ENCODE assay signal across 5 worm cellular contexts in the genomic region with DNA sequence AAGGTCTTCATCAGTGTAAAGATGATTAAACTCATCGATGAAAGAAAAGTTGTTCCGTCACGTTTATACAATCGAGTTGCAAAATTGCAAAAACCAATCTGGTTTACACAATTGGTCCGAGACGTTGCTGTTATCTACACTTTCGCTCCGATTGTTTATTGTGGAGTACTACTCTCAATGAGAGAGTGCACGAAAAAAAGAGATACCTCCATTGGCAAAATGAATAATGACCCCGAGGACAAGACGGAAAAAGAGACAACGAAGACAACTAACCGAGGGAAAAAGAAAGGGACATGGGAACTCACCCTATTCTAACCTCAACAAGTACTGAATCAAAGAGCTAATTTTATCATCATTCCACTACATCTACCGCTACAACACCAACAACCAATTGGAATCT.
TF ChIP-seq lines count a peak whose summit lies in the region.

No protein-coding gene starts in this region.

TF ChIP-seq in whole organism, L1 larva, 84 proteins besides CTCF, POLR2A, EP300 and RAD21:
- no peak for TF ChIP-seq efl-3 (GFP tag; optimal IDR thresholded peaks at IDR 0.05; lab: Kevin White, UChicago)
- no peak for TF ChIP-seq ztf-4 (tag; optimal IDR thresholded peaks at IDR 0.05; lab: Kevin White, UChicago)
- TF ChIP-seq nhr-71 (tag; optimal IDR thresholded peaks at IDR 0.05; lab: Kevin White, UChicago): peak; percentile 10
- TF ChIP-seq lir-3 (tag; optimal IDR thresholded peaks at IDR 0.05; lab: Kevin White, UChicago; ENCODE audit: poor library complexity): no peak
- TF ChIP-seq lin-14 (GFP tag; optimal IDR thresholded peaks at IDR 0.05; lab: Kevin White, UChicago): peak; percentile 76
- no peak for TF ChIP-seq irx-1 (tag; optimal IDR thresholded peaks at IDR 0.05; lab: Kevin White, UChicago)
- TF ChIP-seq lsy-2 (tag; optimal IDR thresholded peaks at IDR 0.05; lab: Kevin White, UChicago): peak in 1 of 2 experiments; percentile 29
- peak; percentile 4 for TF ChIP-seq dsc-1 (tag; optimal IDR thresholded peaks at IDR 0.05; lab: Kevin White, UChicago)
- TF ChIP-seq rnt-1 (tag; optimal IDR thresholded peaks at IDR 0.05; lab: Kevin White, UChicago): peak; percentile 41
- TF ChIP-seq lin-15B (tag; optimal IDR thresholded peaks at IDR 0.05; lab: Kevin White, UChicago): no peak
- peak; percentile 57 for TF ChIP-seq elt-2 (tag; optimal IDR thresholded peaks at IDR 0.05; lab: Kevin White, UChicago)
- no peak for TF ChIP-seq tlp-1 (tag; optimal IDR thresholded peaks at IDR 0.05; lab: Kevin White, UChicago)
- peak in 1 of 2 experiments; percentile 1 for TF ChIP-seq efl-1 (optimal IDR thresholded peaks at IDR 0.05; lab: Kevin White, UChicago)
- TF ChIP-seq efl-1 (GFP tag; optimal IDR thresholded peaks at IDR 0.05 in 1 of 2; lab: Kevin White, UChicago): no peak
- no peak for TF ChIP-seq ets-5 (GFP tag; IDR thresholded peaks at IDR 0.05; lab: Robert Waterston, UW)
- TF ChIP-seq snu-23 (GFP tag; optimal IDR thresholded peaks at IDR 0.05; lab: Kevin White, UChicago): peak; percentile 14
- TF ChIP-seq nhr-85 (tag; lab: Kevin White, UChicago): peak; percentile 53
- TF ChIP-seq blmp-1 (tag; optimal IDR thresholded peaks at IDR 0.05; lab: Kevin White, UChicago): peak; percentile 78

TF ChIP-seq in whole organism, L2 larva, 48 proteins besides CTCF, POLR2A, EP300 and RAD21:
- peak; percentile 12 for TF ChIP-seq ceh-16 (tag; optimal IDR thresholded peaks at IDR 0.05; lab: Kevin White, UChicago)
- TF ChIP-seq sma-9 (GFP tag; optimal IDR thresholded peaks at IDR 0.05; lab: Kevin White, UChicago): peak; percentile 1
- no peak for TF ChIP-seq sma-9 (tag; optimal IDR thresholded peaks at IDR 0.05; lab: Kevin White, UChicago)
- no peak for TF ChIP-seq ama-1 (optimal IDR thresholded peaks at IDR 0.05; lab: Kevin White, UChicago)
- peak; percentile 32 for TF ChIP-seq nhr-129 (tag; optimal IDR thresholded peaks at IDR 0.05; lab: Kevin White, UChicago)
- no peak for TF ChIP-seq ztf-4 (tag; optimal IDR thresholded peaks at IDR 0.05; lab: Kevin White, UChicago)
TF ChIP-seq in whole organism, L2 larva: peak in this region for 3.

TF ChIP-seq in whole organism, L3 larva, 47 proteins besides CTCF, POLR2A, EP300 and RAD21:
- peak; percentile 57 for TF ChIP-seq lin-39 (tag; optimal IDR thresholded peaks at IDR 0.05; lab: Kevin White, UChicago)
- no peak for TF ChIP-seq nhr-28 (tag; optimal IDR thresholded peaks at IDR 0.05; lab: Kevin White, UChicago)
- peak; percentile 31 for TF ChIP-seq nfya-1 (tag; optimal IDR thresholded peaks at IDR 0.05; lab: Kevin White, UChicago; ENCODE audit: insufficient read depth)

TF ChIP-seq in whole organism, late embryonic, 69 proteins besides CTCF, POLR2A, EP300 and RAD21:
- TF ChIP-seq rnt-1 (tag; optimal IDR thresholded peaks at IDR 0.05; lab: Kevin White, UChicago): peak; percentile 15
- TF ChIP-seq unc-86 (tag; optimal IDR thresholded peaks at IDR 0.05; lab: Kevin White, UChicago): no peak
- peak; percentile 18 for TF ChIP-seq ref-2 (tag; optimal IDR thresholded peaks at IDR 0.05; lab: Kevin White, UChicago)
- peak; percentile 66 for TF ChIP-seq elt-2 (tag; optimal IDR thresholded peaks at IDR 0.05; lab: Kevin White, UChicago)
- peak; percentile 65 for TF ChIP-seq unc-55 (GFP tag; optimal IDR thresholded peaks at IDR 0.05; lab: Kevin White, UChicago)

TF ChIP-seq in whole organism, mixed stage, embryonic, 35 proteins besides CTCF, POLR2A, EP300 and RAD21:
- TF ChIP-seq ces-1 (GFP tag; optimal IDR thresholded peaks at IDR 0.05; lab: Kevin White, UChicago) (peak; percentile 30), mls-2 (tag; optimal IDR thresholded peaks at IDR 0.05; lab: Kevin White, UChicago) (no peak), nhr-237 (tag; optimal IDR thresholded peaks at IDR 0.05; lab: Kevin White, UChicago) (no peak), hlh-1 (tag; optimal IDR thresholded peaks at IDR 0.05; lab: Kevin White, UChicago) (peak; percentile 69), ceh-39 (tag; optimal IDR thresholded peaks at IDR 0.05; lab: Kevin White, UChicago) (no peak), unc-120 (tag; optimal IDR thresholded peaks at IDR 0.05; lab: Kevin White, UChicago; ENCODE audit: poor library complexity, severe bottlenecking) (peak; percentile 6), unc-62 (GFP tag; optimal IDR thresholded peaks at IDR 0.05; lab: Kevin White, UChicago) (peak; percentile 43)

Comparison
In these comparisons a context has a peak if more than half of its experiments do, and no peak if none do; other contexts are left out.
1. Of the 10 proteins assayed by ChIP-seq in both whole organism, L1 larva and whole organism, late embryonic: peak only in whole organism, L1 larva: none; only in whole organism, late embryonic: none; in both: elt-2 and rnt-1; in neither: 8.